Worm (Caenorhabditis elegans) whole organism, L4 larva: ENCODE results near the gene F23F12.3.

Experiments used
- F10B5.3 ChIP-seq: sonication (generic microtip); optimal IDR thresholded peaks from 2 replicates; lab custom pipeline; 2016; ENCODE audit warnings: mild to moderate bottlenecking, missing genetic modification characterization, missing compliant biosample characterization
- F26F4.8 ChIP-seq: fragments of 200-800 bp; sonication (Bioruptor generic); conservative IDR thresholded peaks from 2 replicates; pipeline ENCODE4 v1.3.6; 2022; ENCODE audit warnings: missing genetic modification characterization, missing compliant biosample characterization
- F44E2.7 ChIP-seq: fragments of 200-800 bp; sonication (Bioruptor generic); IDR thresholded peaks from 2 replicates; pipeline ENCODE4 v2.1.2; 2022; ENCODE audit warnings: missing genetic modification characterization, missing compliant biosample characterization
- F49E8.2 ChIP-seq: sonication (generic microtip); optimal IDR thresholded peaks from 2 replicates; lab custom pipeline; 2016; ENCODE audit warnings: missing compliant biosample characterization, mild to moderate bottlenecking, missing genetic modification characterization, borderline replicate concordance
- T20F7.1 ChIP-seq: fragments of 200-800 bp; sonication (Bioruptor generic); optimal IDR thresholded peaks from 2 replicates; lab custom pipeline; 2018; ENCODE audit warnings: mild to moderate bottlenecking, missing genetic modification characterization, missing compliant biosample characterization
- Y105C5A.15 ChIP-seq: fragments of 200-800 bp; sonication (Bioruptor generic); IDR thresholded peaks from 2 replicates; pipeline ENCODE4 v1.3.6; 2022; ENCODE audit warnings: missing genetic modification characterization, missing compliant biosample characterization
- ceh-32 ChIP-seq: sonication (generic microtip); optimal IDR thresholded peaks from 2 replicates; lab custom pipeline; 2016; ENCODE audit warnings: mild to moderate bottlenecking, missing genetic modification characterization, missing compliant biosample characterization; ENCODE audit not compliant: poor library complexity
- ceh-44 ChIP-seq: fragments of 200-800 bp; sonication (Bioruptor generic); IDR thresholded peaks from 2 replicates; pipeline ENCODE4 v1.3.6; 2022; ENCODE audit warnings: missing genetic modification reagents, missing genetic modification characterization, missing compliant biosample characterization
- cey-2 ChIP-seq: sonication (generic microtip); optimal IDR thresholded peaks from 3 replicates; lab custom pipeline; 2017; ENCODE audit warnings: missing genetic modification characterization, mild to moderate bottlenecking, missing compliant biosample characterization, antibody characterized with exemption, borderline replicate concordance; ENCODE audit not compliant: insufficient read depth
- daf-12 ChIP-seq: fragments of 150-350 bp; optimal IDR thresholded peaks from 2 replicates; lab custom pipeline; 2014; ENCODE audit warnings: missing biosample characterization, missing genetic modification reagents, missing genetic modification characterization
- daf-16 ChIP-seq, 3 experiments: sonication (generic microtip); optimal IDR thresholded peaks; 2 replicates each; lab custom pipeline; 2016 to 2017; ENCODE audit warnings: missing genetic modification characterization in 3 of 3, missing genetic modification reagents in 3 of 3, mild to moderate bottlenecking in 2 of 3, missing compliant biosample characterization in 2 of 3, missing biosample characterization in 1 of 3, moderate library complexity in 1 of 3
- daf-8 ChIP-seq: fragments of 200-800 bp; sonication (Bioruptor generic); IDR thresholded peaks from 2 replicates; pipeline ENCODE4 v1.3.6; 2022; ENCODE audit warnings: missing genetic modification characterization, missing compliant biosample characterization
- gei-8 ChIP-seq: fragments of 200-800 bp; sonication (Bioruptor generic); optimal IDR thresholded peaks from 2 replicates; lab custom pipeline; 2018; ENCODE audit warnings: mild to moderate bottlenecking, missing genetic modification characterization, missing compliant biosample characterization
- hlh-11 ChIP-seq: fragments of 200-800 bp; sonication (Bioruptor generic); optimal IDR thresholded peaks from 2 replicates; lab custom pipeline; 2018; ENCODE audit warnings: mild to moderate bottlenecking, missing genetic modification characterization, missing compliant biosample characterization
- jun-1 ChIP-seq: fragments of 150-350 bp; optimal IDR thresholded peaks from 2 replicates; lab custom pipeline; 2014; ENCODE audit warnings: missing biosample characterization, missing genetic modification reagents, missing genetic modification characterization
- lim-7 ChIP-seq: fragments of 200-800 bp; sonication (Bioruptor generic); IDR thresholded peaks from 2 replicates; pipeline ENCODE4 v1.3.6; 2022; ENCODE audit warnings: missing genetic modification characterization, missing compliant biosample characterization
- lin-1 ChIP-seq: fragments of 200-800 bp; sonication (Bioruptor generic); IDR thresholded peaks from 2 replicates; pipeline ENCODE4 v1.3.6; 2022; ENCODE audit warnings: missing genetic modification reagents, missing genetic modification characterization, missing compliant biosample characterization
- lin-13 ChIP-seq: fragments of 150-350 bp; optimal IDR thresholded peaks from 2 replicates; lab custom pipeline; 2014; ENCODE audit warnings: missing biosample characterization, missing genetic modification reagents, missing genetic modification characterization
- lin-15B ChIP-seq: fragments of 150-350 bp; sonication (generic microtip); optimal IDR thresholded peaks from 3 replicates; lab custom pipeline; 2014; ENCODE audit warnings: missing biosample characterization, missing genetic modification characterization
- lir-3 ChIP-seq: sonication (generic microtip); optimal IDR thresholded peaks from 2 replicates; lab custom pipeline; 2016; ENCODE audit warnings: mild to moderate bottlenecking, missing genetic modification characterization, missing compliant biosample characterization
- mxl-3 ChIP-seq: fragments of 200-800 bp; sonication (Bioruptor generic); optimal IDR thresholded peaks from 2 replicates; lab custom pipeline; 2018; ENCODE audit warnings: mild to moderate bottlenecking, missing genetic modification characterization, missing compliant biosample characterization
- nhr-102 ChIP-seq: sonication (generic microtip); optimal IDR thresholded peaks from 2 replicates; lab custom pipeline; 2016; ENCODE audit warnings: mild to moderate bottlenecking, missing genetic modification characterization, moderate library complexity, missing compliant biosample characterization
- nhr-28 ChIP-seq: fragments of 150-350 bp; optimal IDR thresholded peaks from 2 replicates; lab custom pipeline; 2014; ENCODE audit warnings: missing biosample characterization, missing genetic modification characterization
- nhr-42 ChIP-seq: fragments of 200-800 bp; sonication (Bioruptor generic); IDR thresholded peaks from 2 replicates; pipeline ENCODE4 v1.3.6; 2022; ENCODE audit warnings: missing genetic modification characterization, missing compliant biosample characterization
- nhr-77 ChIP-seq: fragments of 150-350 bp; optimal IDR thresholded peaks from 2 replicates; lab custom pipeline; 2014; ENCODE audit warnings: missing biosample characterization, missing genetic modification characterization
- pqm-1 ChIP-seq: sonication (generic microtip); optimal IDR thresholded peaks from 2 replicates; lab custom pipeline; 2017; ENCODE audit warnings: missing biosample characterization, missing genetic modification characterization
- rbr-2 ChIP-seq: sonication (generic microtip); optimal IDR thresholded peaks from 2 replicates; lab custom pipeline; 2016; ENCODE audit warnings: missing genotype, missing genetic modification characterization, missing compliant biosample characterization
- snpc-1.2 ChIP-seq: fragments of 200-800 bp; sonication (Bioruptor generic); IDR thresholded peaks from 2 replicates; pipeline ENCODE4 v1.3.6; 2022; ENCODE audit warnings: missing genetic modification reagents, missing genetic modification characterization, missing compliant biosample characterization
- spr-1 ChIP-seq: sonication (generic microtip); optimal IDR thresholded peaks from 2 replicates; lab custom pipeline; 2016; ENCODE audit warnings: mild to moderate bottlenecking, missing genetic modification characterization, missing compliant biosample characterization
- spr-3 ChIP-seq: fragments of 200-800 bp; sonication (Bioruptor generic); optimal IDR thresholded peaks from 2 replicates; lab custom pipeline; 2018; ENCODE audit warnings: mild to moderate bottlenecking, missing genetic modification characterization, missing compliant biosample characterization
- tra-1 ChIP-seq: fragments of 200-800 bp; sonication (Bioruptor generic); IDR thresholded peaks from 2 replicates; pipeline ENCODE4 v1.3.6; 2022; ENCODE audit warnings: missing genetic modification reagents, missing genetic modification characterization, missing compliant biosample characterization
- unc-130 ChIP-seq: sonication (generic microtip); optimal IDR thresholded peaks from 2 replicates; lab custom pipeline; 2016; ENCODE audit warnings: missing genetic modification reagents, missing genetic modification characterization, missing compliant biosample characterization
- unc-62 ChIP-seq, 3 experiments: fragments of 150-350 bp in 1 of 3; sonication (generic microtip); optimal IDR thresholded peaks in 2 of 3; peaks in 1 of 3; 1 replicate in 1 of 3; 2 replicates in 2 of 3; lab custom pipeline; 2014 to 2017; ENCODE audit warnings: missing biosample characterization in 3 of 3, missing genetic modification characterization in 3 of 3, missing genetic modification reagents in 3 of 3, missing genotype in 1 of 3
- zfp-2 ChIP-seq: sonication (generic microtip); optimal IDR thresholded peaks from 2 replicates; lab custom pipeline; 2016; ENCODE audit warnings: mild to moderate bottlenecking, missing genetic modification characterization, missing compliant biosample characterization
- ztf-11 ChIP-seq: fragments of 150-350 bp; optimal IDR thresholded peaks from 2 replicates; lab custom pipeline; 2014; ENCODE audit warnings: missing biosample characterization, missing genetic modification characterization

The F23F12.3 gene

DNA sequence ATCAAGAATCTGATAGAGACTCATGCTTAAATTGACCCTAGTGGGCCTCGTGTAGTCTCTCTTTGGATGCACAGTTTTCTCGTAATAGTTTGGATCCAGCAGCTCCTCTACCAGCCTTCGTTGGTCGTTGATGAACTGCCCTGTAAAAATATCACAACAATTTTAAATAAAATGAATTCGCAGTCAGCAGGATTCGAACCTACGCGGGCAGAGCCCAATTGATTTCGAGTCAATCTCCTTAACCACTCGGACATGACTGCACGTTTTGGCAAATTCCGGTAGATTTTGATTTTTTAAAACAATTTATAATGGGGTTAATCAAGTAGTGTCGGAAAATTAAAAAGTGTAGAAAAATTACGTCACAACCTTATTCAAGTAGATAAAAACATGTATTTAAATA, 13.4 kb downstream of the F23F12.3 start:
- TF ChIP-seq F44E2.7 (GFP tag; lab: Robert Waterston, UW) (peak; percentile 61; the same call in 1 of the 2 replicates), lim-7 (GFP tag; lab: Robert Waterston, UW) (0 out of 2 replicates have a peak, but pooled peaks have one; percentile 54), F26F4.8 (GFP tag; lab: Robert Waterston, UW) (0 out of 2 replicates have a peak, but pooled peaks have one; percentile 8)
- TF ChIP-seq, all 104 proteins: peak for 3; not testable (repeated sequence) for 101

DNA sequence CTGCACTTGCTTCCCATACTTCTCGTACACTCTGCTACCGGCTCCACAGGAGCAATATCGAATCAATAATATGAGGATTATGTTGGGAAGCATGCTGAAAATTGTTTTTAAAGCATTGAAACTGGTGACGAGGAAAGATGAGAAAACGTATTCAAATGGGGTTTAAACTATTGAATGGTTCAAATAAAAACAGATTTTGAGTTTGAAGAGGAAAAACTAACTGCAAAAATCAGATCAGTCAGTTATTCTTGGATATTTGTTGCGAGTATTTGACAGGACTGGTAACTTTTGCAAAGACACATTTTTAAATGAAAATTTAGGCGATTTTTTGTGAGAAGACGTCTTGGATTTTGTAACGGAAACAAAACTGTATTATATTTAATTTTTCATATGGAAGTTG, 14.4 kb downstream of the F23F12.3 start, which contains the start of gene acr-5:
TSS of gene acr-5 (minus strand) at position 101 of the 400 bp plus-strand sequence.
- TF ChIP-seq snpc-1.2 (GFP tag; lab: Robert Waterston, UW), result no peak
- no peak for TF ChIP-seq unc-130 (GFP tag; lab: Kevin White, UChicago)
- no peak for TF ChIP-seq nhr-77
- TF ChIP-seq lin-15B (tag; lab: Kevin White, UChicago), result no peak
- TF ChIP-seq gei-8 (GFP tag; lab: Kevin White, UChicago), result no peak
- TF ChIP-seq rbr-2 (tag; lab: Kevin White, UChicago), result no peak
- no peak for TF ChIP-seq F10B5.3 (tag; lab: Kevin White, UChicago)
- TF ChIP-seq nhr-42 (GFP tag; lab: Robert Waterston, UW), result no peak

DNA sequence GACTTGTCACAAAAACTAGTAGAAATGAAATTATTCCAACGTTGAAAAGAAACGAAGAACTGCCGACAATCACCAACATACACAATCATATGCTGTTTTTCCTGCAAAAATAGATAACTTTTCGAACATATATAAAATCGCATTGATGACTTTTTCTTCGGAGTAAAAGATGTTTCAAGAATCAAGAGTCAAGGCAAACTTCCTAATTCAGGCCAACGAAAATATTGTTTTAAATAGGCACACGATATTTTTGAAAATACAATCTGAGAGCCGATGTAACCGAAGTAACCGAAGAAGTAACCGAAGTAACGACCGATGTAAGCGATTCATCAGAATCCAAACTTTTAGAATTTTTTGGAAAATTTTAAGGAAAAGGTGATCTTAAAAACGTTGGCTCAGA, 19.6 kb downstream of the F23F12.3 start, which contains the start of gene C09E7.10:
TSS of gene C09E7.10 (minus strand) at position 101 of the 400 bp plus-strand sequence.
- no peak for TF ChIP-seq hlh-11 (tag; lab: Kevin White, UChicago)
- TF ChIP-seq ztf-11 (tag; lab: Kevin White, UChicago), result no peak
- TF ChIP-seq Y105C5A.15, result no peak
- TF ChIP-seq daf-12 (tag; lab: Kevin White, UChicago), result no peak
- TF ChIP-seq nhr-28 (tag; lab: Kevin White, UChicago), result no peak

DNA sequence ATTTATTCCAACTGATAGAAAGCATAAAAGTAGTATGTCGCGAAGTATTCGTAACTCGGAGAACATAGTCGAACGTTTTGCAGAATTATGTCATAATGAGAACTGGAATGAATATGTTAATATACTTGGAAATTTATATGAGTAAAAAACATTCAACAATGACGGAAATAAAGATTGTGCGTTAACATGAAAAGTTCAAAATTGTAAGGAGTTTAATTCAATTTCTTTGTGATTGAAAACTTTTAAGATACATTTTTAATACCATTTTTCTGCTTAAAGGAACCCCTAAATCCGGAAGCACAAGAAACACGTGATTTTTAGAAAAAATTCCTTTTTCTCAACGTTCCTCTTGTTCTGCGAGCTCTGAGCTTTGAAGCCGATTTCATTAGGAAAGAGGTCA, 25.2 kb downstream of the F23F12.3 start, which contains the start of gene oig-1:
TSS of gene oig-1 (minus strand) at position 101 of the 400 bp plus-strand sequence.
- TF ChIP-seq ceh-32 (tag; lab: Kevin White, UChicago) (no peak), F26F4.8 (GFP tag; lab: Robert Waterston, UW) (no peak), unc-62 (GFP tag; optimal IDR thresholded peaks at IDR 0.05 in 1 of 2; lab: Kevin White, UChicago) (no peak), unc-62 (tag; optimal IDR thresholded peaks at IDR 0.05; lab: Kevin White, UChicago) (no peak), F49E8.2 (tag; lab: Kevin White, UChicago) (no peak), spr-1 (tag; lab: Kevin White, UChicago) (no peak), lin-13 (no peak), lin-1 (GFP tag; lab: Robert Waterston, UW) (no peak), cey-2 (no peak), gei-8 (GFP tag; lab: Kevin White, UChicago) (no peak)

DNA sequence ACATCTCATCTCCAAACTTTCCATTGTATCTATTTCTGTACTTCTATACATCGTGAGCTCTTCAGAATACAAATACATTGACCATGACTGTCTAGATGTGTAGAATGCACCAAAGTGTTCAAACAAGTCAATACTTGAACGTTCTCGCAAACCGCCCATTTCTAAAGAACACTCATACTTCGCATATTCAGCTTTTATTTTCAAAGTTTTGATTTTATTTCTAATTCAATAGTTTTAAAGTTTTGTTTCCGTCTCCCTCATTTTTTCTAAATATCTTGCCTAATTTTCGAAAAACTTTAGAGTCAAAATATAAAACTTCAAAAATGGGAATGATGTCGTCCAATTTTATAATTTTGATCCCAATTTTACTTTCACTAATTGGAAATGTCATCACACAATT, 27.6 kb downstream of the F23F12.3 start, which contains the start of gene pqn-10:
TSS of gene pqn-10 (plus strand) at position 301 of the 400 bp plus-strand sequence.
- no peak for TF ChIP-seq zfp-2 (tag; lab: Kevin White, UChicago)
- no peak for TF ChIP-seq T20F7.1 (GFP tag; lab: Kevin White, UChicago)
- TF ChIP-seq gei-8 (GFP tag; lab: Kevin White, UChicago), result no peak
- TF ChIP-seq nhr-77, result no peak
- TF ChIP-seq spr-3 (GFP tag; lab: Kevin White, UChicago), result no peak
- TF ChIP-seq hlh-11 (tag; lab: Kevin White, UChicago), result no peak

DNA sequence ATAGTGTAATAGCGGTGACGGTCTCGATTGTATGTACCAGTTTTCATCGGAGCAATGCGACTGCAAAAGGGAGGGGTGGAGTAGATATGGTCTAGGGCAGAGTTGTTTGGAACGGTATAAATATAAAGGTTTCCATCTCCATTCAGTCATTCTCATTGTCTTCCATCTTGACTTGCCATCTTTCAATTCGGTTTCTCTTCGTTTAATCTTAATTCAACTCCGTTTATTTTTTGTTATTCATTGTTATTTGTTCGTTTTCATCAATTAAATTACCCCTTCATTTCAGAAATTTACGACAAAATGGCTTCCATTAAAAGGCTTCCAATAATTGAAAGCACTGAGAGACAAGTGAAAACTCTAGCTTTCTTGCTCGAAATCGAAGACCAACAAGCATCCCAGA, 30.8 kb downstream of the F23F12.3 start, which contains the start of gene C09E7.11:
TSS of gene C09E7.11 (plus strand) at position 301 of the 400 bp plus-strand sequence.
- TF ChIP-seq daf-8 (GFP tag; lab: Robert Waterston, UW) (no peak), lir-3 (tag; lab: Kevin White, UChicago) (no peak), daf-16 (GFP tag; optimal IDR thresholded peaks at IDR 0.05; lab: Kevin White, UChicago) (no peak), daf-16 (tag; optimal IDR thresholded peaks at IDR 0.05; lab: Kevin White, UChicago) (no peak), mxl-3 (no peak), tra-1 (GFP tag; lab: Robert Waterston, UW) (no peak), ceh-44 (GFP tag; lab: Robert Waterston, UW) (no peak), pqm-1 (tag; lab: Kevin White, UChicago) (no peak), nhr-102 (tag; lab: Kevin White, UChicago) (no peak), jun-1 (tag; lab: Kevin White, UChicago) (no peak)
